Fruit fly (Drosophila melanogaster) whole organism, embryonic: ENCODE results near the gene Mbs.

Source experiments
- Atf-2 ChIP-seq: fragments of 200-800 bp; sonication (Bioruptor generic); optimal IDR thresholded peaks from 2 replicates; lab custom pipeline; 2016; ENCODE audit warnings: missing biosample characterization, missing genetic modification characterization
- Bteb2 ChIP-seq: fragments of 200-800 bp; sonication (Bioruptor generic); optimal IDR thresholded peaks from 2 replicates; lab custom pipeline; 2016; ENCODE audit warnings: missing biosample characterization, missing genetic modification characterization
- C15 ChIP-seq: fragments of 200-800 bp; sonication (Bioruptor generic); IDR thresholded peaks from 3 replicates; pipeline ENCODE4 v1.3.6; 2022; ENCODE audit warnings: missing biosample characterization, missing genetic modification characterization
- CG15479 ChIP-seq: fragments of 200-800 bp; sonication (Bioruptor generic); optimal IDR thresholded peaks from 3 replicates; lab custom pipeline; 2019; ENCODE audit warnings: missing biosample characterization, mild to moderate bottlenecking, missing genetic modification characterization, moderate library complexity
- CG17912 ChIP-seq: fragments of 200-800 bp; sonication (Bioruptor generic); optimal IDR thresholded peaks from 2 replicates; lab custom pipeline; 2018; ENCODE audit warnings: missing biosample characterization, mild to moderate bottlenecking, missing genetic modification characterization
- CG1832 ChIP-seq: fragments of 200-800 bp; sonication (Bioruptor generic); optimal IDR thresholded peaks from 2 replicates; lab custom pipeline; 2017; ENCODE audit warnings: missing biosample characterization, mild to moderate bottlenecking, missing genetic modification characterization, inconsistent platforms
- CG2202 ChIP-seq: fragments of 200-800 bp; sonication (Bioruptor generic); optimal IDR thresholded peaks from 2 replicates; lab custom pipeline; 2018; ENCODE audit warnings: missing biosample characterization, mild to moderate bottlenecking, missing genetic modification characterization
- CG30431 ChIP-seq: fragments of 200-800 bp; sonication (Bioruptor generic); optimal IDR thresholded peaks from 2 replicates; lab custom pipeline; 2017; ENCODE audit warnings: missing biosample characterization, missing genetic modification characterization
- CG3065 ChIP-seq: fragments of 200-800 bp; sonication (Bioruptor generic); optimal IDR thresholded peaks from 2 replicates; lab custom pipeline; 2016; ENCODE audit warnings: missing biosample characterization, missing genetic modification characterization
- CG32767 ChIP-seq: fragments of 200-800 bp; sonication (Bioruptor generic); IDR thresholded peaks from 2 replicates; pipeline ENCODE4 v1.3.6; 2022; ENCODE audit warnings: missing biosample characterization, missing genetic modification characterization
- CG34422 ChIP-seq: fragments of 200-800 bp; sonication (Bioruptor generic); IDR thresholded peaks from 3 replicates; pipeline ENCODE4 v1.3.6; 2022; ENCODE audit warnings: missing biosample characterization, missing genetic modification characterization
- CG7556 ChIP-seq: fragments of 200-800 bp; sonication (Bioruptor generic); optimal IDR thresholded peaks from 2 replicates; lab custom pipeline; 2017; ENCODE audit warnings: missing biosample characterization, mild to moderate bottlenecking, missing genetic modification characterization
- CG7745 ChIP-seq: fragments of 200-800 bp; sonication (Bioruptor generic); optimal IDR thresholded peaks from 2 replicates; lab custom pipeline; 2018; ENCODE audit warnings: missing biosample characterization, mild to moderate bottlenecking, missing genetic modification characterization, moderate library complexity
- CG7839 ChIP-seq: fragments of 200-800 bp; sonication (Bioruptor generic); optimal IDR thresholded peaks from 3 replicates; lab custom pipeline; 2018; ENCODE audit warnings: missing biosample characterization, mild to moderate bottlenecking, missing genetic modification characterization, moderate library complexity
- CG7963 ChIP-seq: fragments of 200-800 bp; sonication (Bioruptor generic); IDR thresholded peaks from 3 replicates; pipeline ENCODE4 v1.3.6; 2022; ENCODE audit warnings: missing biosample characterization, missing genetic modification characterization; ENCODE audit not compliant: partially characterized antibody
- D ChIP-seq, 2 experiments: fragments of 200-800 bp in 1 of 2; fragments of >200 bp in 1 of 2; sonication (Bioruptor generic) in 1 of 2; optimal IDR thresholded peaks; 2 replicates in 1 of 2; 3 replicates in 1 of 2; lab custom pipeline; 2017; ENCODE audit warnings: mild to moderate bottlenecking in 1 of 2, missing biosample characterization in 1 of 2, missing genetic modification characterization in 1 of 2, missing genetic modification reagents in 1 of 2
- Dbx ChIP-seq: fragments of 200-800 bp; sonication (Bioruptor generic); IDR thresholded peaks from 3 replicates; pipeline ENCODE4 v1.3.6; 2022; ENCODE audit warnings: missing biosample characterization, missing genetic modification characterization
- Dip2 ChIP-seq: fragments of 200-800 bp; sonication (Bioruptor generic); IDR thresholded peaks from 2 replicates; pipeline ENCODE4 v1.3.6; 2022; ENCODE audit warnings: missing biosample characterization, missing genetic modification characterization
- E2f2 ChIP-seq: fragments of 200-800 bp; sonication (Bioruptor generic); IDR thresholded peaks from 2 replicates; pipeline ENCODE4 v1.3.6; 2022; ENCODE audit warnings: missing biosample characterization, missing genetic modification characterization
- GATAe ChIP-seq: fragments of 200-800 bp; sonication (Bioruptor generic); conservative IDR thresholded peaks from 2 replicates; pipeline ENCODE4 v1.3.6; 2022; ENCODE audit warnings: missing biosample characterization, missing genetic modification characterization
- Gug ChIP-seq: fragments of 200-800 bp; sonication (Bioruptor generic); IDR thresholded peaks from 4 replicates; pipeline ENCODE4 v1.3.6; 2022; ENCODE audit warnings: missing biosample characterization, missing genetic modification characterization
- HLH4C ChIP-seq: fragments of 200-800 bp; sonication (Bioruptor generic); IDR thresholded peaks from 3 replicates; pipeline ENCODE4 v1.3.6; 2022; ENCODE audit warnings: missing biosample characterization, missing genetic modification characterization; ENCODE audit not compliant: partially characterized antibody
- Hand ChIP-seq: fragments of 200-800 bp; sonication (Bioruptor generic); optimal IDR thresholded peaks from 2 replicates; lab custom pipeline; 2017; ENCODE audit warnings: mild to moderate bottlenecking, missing biosample characterization, missing genetic modification reagents, missing genetic modification characterization
- Max ChIP-seq: fragments of 200-800 bp; sonication (Bioruptor generic); optimal IDR thresholded peaks from 2 replicates; lab custom pipeline; 2016; ENCODE audit warnings: missing biosample characterization, mild to moderate bottlenecking, missing genetic modification characterization
- Med ChIP-seq: fragments of 200-800 bp; sonication (Bioruptor generic); peaks from one replicate; lab custom pipeline; 2016; ENCODE audit warnings: missing biosample characterization, missing genetic modification characterization, mild to moderate bottlenecking, inconsistent platforms, moderate library complexity
- Oaz ChIP-seq: fragments of 200-800 bp; sonication (Bioruptor generic); IDR thresholded peaks from 2 replicates; pipeline ENCODE4 v1.3.6; 2022; ENCODE audit warnings: missing biosample characterization, missing genetic modification characterization
- Ptx1 ChIP-seq: fragments of 200-800 bp; sonication (Bioruptor generic); IDR thresholded peaks from 2 replicates; pipeline ENCODE4 v1.3.6; 2022; ENCODE audit warnings: missing biosample characterization, missing genetic modification characterization
- Stat92E ChIP-seq, 3 experiments: fragments of >200 bp in 2 of 3; fragments of 200-800 bp in 1 of 3; sonication (Bioruptor generic) in 1 of 3; optimal IDR thresholded peaks; 2 replicates each; lab custom pipeline; 2017 to 2019; ENCODE audit warnings: missing biosample characterization in 3 of 3, missing genetic modification characterization in 3 of 3, mild to moderate bottlenecking in 1 of 3, moderate library complexity in 1 of 3
- Usf ChIP-seq: fragments of 200-800 bp; sonication (Bioruptor generic); optimal IDR thresholded peaks from 2 replicates; lab custom pipeline; 2017; ENCODE audit warnings: missing genotype, missing biosample characterization, missing genetic modification characterization
- bcd ChIP-seq: fragments of 200-800 bp; sonication (Bioruptor generic); optimal IDR thresholded peaks from 2 replicates; lab custom pipeline; 2017; ENCODE audit warnings: missing biosample characterization, mild to moderate bottlenecking, missing genetic modification characterization
- bigmax ChIP-seq: fragments of 200-800 bp; sonication (Bioruptor generic); optimal IDR thresholded peaks from 2 replicates; lab custom pipeline; 2018; ENCODE audit warnings: missing biosample characterization, mild to moderate bottlenecking, missing genetic modification characterization
- br ChIP-seq: fragments of >200 bp; optimal IDR thresholded peaks from 2 replicates; lab custom pipeline; 2017
- btn ChIP-seq: fragments of 200-800 bp; sonication (Bioruptor generic); optimal IDR thresholded peaks from 2 replicates; lab custom pipeline; 2016; ENCODE audit warnings: missing biosample characterization, missing genetic modification characterization
- chinmo ChIP-seq: fragments of 200-800 bp; sonication (Bioruptor generic); IDR thresholded peaks from 4 replicates; pipeline ENCODE4 v1.3.6; 2022; ENCODE audit warnings: missing biosample characterization, missing genetic modification characterization; ENCODE audit not compliant: partially characterized antibody
- chm ChIP-seq: fragments of 200-800 bp; sonication (Bioruptor generic); IDR thresholded peaks from 2 replicates; pipeline ENCODE4 v1.3.6; 2022; ENCODE audit warnings: missing biosample characterization, missing genetic modification characterization
- chn ChIP-seq: fragments of 200-800 bp; sonication (Bioruptor generic); optimal IDR thresholded peaks from 2 replicates; lab custom pipeline; 2016; ENCODE audit warnings: missing biosample characterization, missing genetic modification characterization
- crol ChIP-seq: fragments of 200-800 bp; sonication (Bioruptor generic); IDR thresholded peaks from 2 replicates; pipeline ENCODE4 v1.3.6; 2022; ENCODE audit warnings: missing biosample characterization, missing genetic modification characterization
- danr ChIP-seq: fragments of 200-800 bp; sonication (Bioruptor generic); IDR thresholded peaks from 2 replicates; pipeline ENCODE4 v1.3.6; 2022; ENCODE audit warnings: missing biosample characterization, missing genetic modification characterization
- dimm ChIP-seq: fragments of 200-800 bp; sonication (Bioruptor generic); IDR thresholded peaks from 2 replicates; pipeline ENCODE4 v1.3.6; 2022; ENCODE audit warnings: missing biosample characterization, missing genetic modification characterization
- gcm ChIP-seq: fragments of 200-800 bp; sonication (Bioruptor generic); optimal IDR thresholded peaks from 2 replicates; lab custom pipeline; 2019; ENCODE audit warnings: missing biosample characterization, mild to moderate bottlenecking, missing genetic modification characterization, moderate library complexity
- grau ChIP-seq: fragments of 200-800 bp; optimal IDR thresholded peaks from 3 replicates; lab custom pipeline; 2019; ENCODE audit warnings: missing biosample characterization, mild to moderate bottlenecking, missing genetic modification characterization, moderate library complexity
- h ChIP-seq: fragments of >200 bp; optimal IDR thresholded peaks from 2 replicates; lab custom pipeline; 2017
- hkb ChIP-seq, 2 experiments: fragments of 200-800 bp in 1 of 2; fragments of >200 bp in 1 of 2; sonication (Bioruptor generic) in 1 of 2; IDR thresholded peaks in 1 of 2; optimal IDR thresholded peaks in 1 of 2; 2 replicates each; pipeline versions ENCODE4 v1.3.6 to Lab custom; 2017 to 2022; ENCODE audit warnings: missing biosample characterization in 1 of 2, missing genetic modification characterization in 1 of 2
- insv ChIP-seq, 2 experiments: fragments of 200-800 bp; sonication (Bioruptor generic); optimal IDR thresholded peaks; 3 replicates each; lab custom pipeline; 2016 to 2018; ENCODE audit warnings: missing biosample characterization in 2 of 2, missing genetic modification characterization in 2 of 2
- pros ChIP-seq: fragments of 200-800 bp; sonication (Bioruptor generic); optimal IDR thresholded peaks from 3 replicates; lab custom pipeline; 2019; ENCODE audit warnings: missing biosample characterization, mild to moderate bottlenecking, missing genetic modification characterization, moderate library complexity
- psq ChIP-seq: fragments of 200-800 bp; sonication (Bioruptor generic); optimal IDR thresholded peaks from 2 replicates; lab custom pipeline; 2017; ENCODE audit warnings: missing biosample characterization, missing genetic modification characterization
- sens ChIP-seq: fragments of 200-800 bp; sonication (Bioruptor generic); peaks from one replicate; lab custom pipeline; 2016; ENCODE audit warnings: missing biosample characterization, missing genetic modification characterization
- sqz ChIP-seq: fragments of 200-800 bp; sonication (Bioruptor generic); optimal IDR thresholded peaks from 3 replicates; lab custom pipeline; 2018; ENCODE audit warnings: missing biosample characterization, mild to moderate bottlenecking, missing genetic modification characterization
- wor ChIP-seq: fragments of 200-800 bp; sonication (Bioruptor generic); IDR thresholded peaks from 2 replicates; pipeline ENCODE4 v1.3.6; 2022; ENCODE audit warnings: missing biosample characterization, missing genetic modification characterization

The Mbs gene

dm6 chr3L:16113607-16114337 lies 62.0 kb downstream of the Mbs start (continued):
- TF ChIP-seq CG15479 (GFP tag; lab: Kevin White, UChicago) (peak; percentile 99), CG7963 (peak; percentile 47; the same call in 1 of the 3 replicates), Dip2 (GFP tag; lab: Robert Waterston, UW) (no peak), CG30431 (GFP tag; lab: Kevin White, UChicago) (peak; percentile 57), Atf-2 (peak; percentile 73), wor (peak; percentile 41), CG7556 (peak; percentile 86), CG2202 (tag; lab: Kevin White, UChicago) (peak; percentile 58), psq (peak; percentile 91), D (optimal IDR thresholded peaks at IDR 0.05; lab: Kevin White, UChicago) (no peak), D (GFP tag; optimal IDR thresholded peaks at IDR 0.05; lab: Kevin White, UChicago) (peak; percentile 58), btn (GFP tag; lab: Kevin White, UChicago) (no peak), CG32767 (GFP tag; lab: Robert Waterston, UW) (peak; percentile 59; the same call in 1 of the 2 replicates), E2f2 (GFP tag; lab: Robert Waterston, UW) (peak; percentile 64), Max (peak; percentile 88), Dbx (GFP tag; lab: Robert Waterston, UW) (peak; percentile 89), Ptx1 (GFP tag; lab: Robert Waterston, UW) (peak; percentile 79), CG7839 (no peak), Stat92E (GFP tag; optimal IDR thresholded peaks at IDR 0.05; lab: Kevin White, UChicago) (peak in 1 of 3 experiments; percentile 70), GATAe (GFP tag; lab: Robert Waterston, UW) (no peak), grau (tag; lab: Kevin White, UChicago) (peak; percentile 82), bigmax (GFP tag; lab: Kevin White, UChicago) (peak; percentile 50), chinmo (GFP tag; lab: Robert Waterston, UW) (peak; percentile 79; the same call in 2 of the 4 replicates), CG7745 (tag; lab: Kevin White, UChicago) (no peak), CG17912 (GFP tag; lab: Kevin White, UChicago) (no peak), Hand (peak; percentile 78), pros (GFP tag; lab: Kevin White, UChicago) (no peak), crol (GFP tag; lab: Robert Waterston, UW) (no peak), hkb (optimal IDR thresholded peaks at IDR 0.05; lab: Kevin White, UChicago) (no peak), hkb (GFP tag; IDR thresholded peaks at IDR 0.05; lab: Robert Waterston, UW) (peak; percentile 90), Bteb2 (GFP tag; lab: Kevin White, UChicago) (peak; percentile 73), Usf (peak; percentile 34), dimm (peak; percentile 45; the same call in 1 of the 2 replicates), sqz (GFP tag; lab: Kevin White, UChicago) (peak; percentile 83), Oaz (GFP tag; lab: Robert Waterston, UW) (no peak; the same call in 1 of the 2 replicates), gcm (GFP tag; lab: Kevin White, UChicago) (peak; percentile 95), chm (GFP tag; lab: Robert Waterston, UW) (peak; percentile 88), C15 (GFP tag; lab: Robert Waterston, UW) (peak; percentile 68; the same call in 1 of the 3 replicates), Med (GFP tag; lab: Kevin White, UChicago) (peak; percentile 98), CG3065 (no peak), h (lab: Kevin White, UChicago) (no peak), danr (GFP tag; lab: Robert Waterston, UW) (peak; percentile 49; the same call in 1 of the 2 replicates), insv (GFP tag; optimal IDR thresholded peaks at IDR 0.05; lab: Kevin White, UChicago) (peak; percentile 12 to 65), bcd (GFP tag; lab: Kevin White, UChicago) (peak; percentile 84), br (lab: Kevin White, UChicago) (no peak), CG34422 (GFP tag; lab: Robert Waterston, UW) (peak; percentile 76), sens (peak; percentile 98), HLH4C (GFP tag; lab: Robert Waterston, UW) (peak; percentile 65), chn (peak; percentile 83), CG1832 (GFP tag; lab: Kevin White, UChicago) (no peak), Gug (peak; percentile 76; the same call in 3 of the 4 replicates)
